Worm (Caenorhabditis elegans): ENCODE data around the gene C56G2.15.

Gene C56G2.15

DNA sequence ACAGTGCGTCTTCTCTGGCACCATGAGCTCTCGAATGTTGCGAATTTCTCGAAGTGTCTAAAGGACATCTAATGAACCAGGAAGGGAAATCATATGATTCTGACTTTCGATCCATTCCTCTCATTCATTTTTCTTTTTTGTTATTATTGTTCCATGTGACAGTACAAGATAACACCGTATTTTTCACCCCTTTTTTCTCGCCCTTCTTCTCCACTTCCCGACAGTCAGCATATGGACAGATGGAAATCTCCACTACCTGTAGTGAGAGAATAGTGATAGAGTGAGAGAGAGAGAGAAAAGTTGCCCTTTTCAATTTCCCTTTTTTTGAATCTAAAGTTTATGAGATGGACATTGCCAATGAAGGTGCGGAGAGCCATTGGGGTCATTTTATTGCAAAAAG, 6.9 kb downstream of the C56G2.15 start:
- TF ChIP-seq sma-3 (GFP tag; optimal IDR thresholded peaks at IDR 0.05) (peak; percentile 16), nhr-25 (tag; optimal IDR thresholded peaks at IDR 0.05) (peak; percentile 42), egl-27 (tag; optimal IDR thresholded peaks at IDR 0.05) (peak; percentile 24), peb-1 (tag; optimal IDR thresholded peaks at IDR 0.05) (no peak), elt-3 (tag; optimal IDR thresholded peaks at IDR 0.05) (no peak), fos-1 (tag; optimal IDR thresholded peaks at IDR 0.05) (no peak), aly-2 (tag; optimal IDR thresholded peaks at IDR 0.05) (no peak), mdl-1 (tag; optimal IDR thresholded peaks at IDR 0.05) (peak in 1 of 2 experiments; percentile 24), unc-62 (GFP tag; optimal IDR thresholded peaks at IDR 0.05) (no peak), sma-9 (GFP tag; optimal IDR thresholded peaks at IDR 0.05) (peak; percentile 73), sma-9 (tag; optimal IDR thresholded peaks at IDR 0.05) (no peak), nhr-21 (tag; optimal IDR thresholded peaks at IDR 0.05) (peak; percentile 41), nhr-129 (tag; optimal IDR thresholded peaks at IDR 0.05) (peak; percentile 73), blmp-1 (tag; optimal IDR thresholded peaks at IDR 0.05; ENCODE audit: insufficient read depth) (peak; percentile 89), lsy-2 (tag; optimal IDR thresholded peaks at IDR 0.05) (peak in 1 of 2 experiments; percentile 35)

DNA sequence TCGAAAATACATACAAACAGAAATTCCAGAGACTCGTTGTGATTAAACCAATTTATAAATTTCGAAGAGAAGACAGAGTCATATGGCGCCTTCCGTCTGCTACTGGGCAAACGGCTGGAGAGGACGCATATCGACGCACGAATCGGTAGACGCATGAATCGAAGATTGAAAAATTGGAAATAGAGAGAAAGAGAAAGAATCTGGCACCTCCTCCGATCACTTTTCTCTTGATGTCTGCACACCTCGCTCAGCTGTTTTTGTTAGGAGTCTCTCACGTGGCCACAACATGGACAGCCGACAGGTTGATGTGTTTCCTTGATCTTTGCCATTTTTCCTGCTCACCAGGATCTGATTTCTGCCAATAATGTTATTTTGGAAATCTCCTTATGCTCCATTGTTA, 7.6 kb downstream of the C56G2.15 start:
- TF ChIP-seq crh-2 (tag; optimal IDR thresholded peaks at IDR 0.05), result no peak
- peak; percentile 34 for TF ChIP-seq nhr-25 (tag; optimal IDR thresholded peaks at IDR 0.05)
- TF ChIP-seq sem-4 (tag; optimal IDR thresholded peaks at IDR 0.05), result peak; percentile 50
- TF ChIP-seq mbf-1 (tag; optimal IDR thresholded peaks at IDR 0.05), result no peak
- TF ChIP-seq lsy-2 (tag; optimal IDR thresholded peaks at IDR 0.05), result peak in 1 of 2 experiments; percentile 23
- TF ChIP-seq skn-1 (tag; optimal IDR thresholded peaks at IDR 0.05), result no peak
- no peak for TF ChIP-seq nhr-23 (tag; optimal IDR thresholded peaks at IDR 0.05)
- no peak for TF ChIP-seq egl-27 (tag; optimal IDR thresholded peaks at IDR 0.05)
- TF ChIP-seq lin-11 (tag; optimal IDR thresholded peaks at IDR 0.05), result no peak
- peak; percentile 8 for TF ChIP-seq mab-5 (tag; optimal IDR thresholded peaks at IDR 0.05)
- no peak for TF ChIP-seq peb-1 (tag; optimal IDR thresholded peaks at IDR 0.05)
- no peak for TF ChIP-seq ceh-16 (tag; optimal IDR thresholded peaks at IDR 0.05)
- no peak for TF ChIP-seq nhr-12 (tag; optimal IDR thresholded peaks at IDR 0.05)
- no peak for TF ChIP-seq nhr-77 (tag; optimal IDR thresholded peaks at IDR 0.05)
- no peak for TF ChIP-seq R02D3.7 (tag; optimal IDR thresholded peaks at IDR 0.05)
- no peak for TF ChIP-seq ama-1 (optimal IDR thresholded peaks at IDR 0.05)
- no peak for TF ChIP-seq ceh-82 (tag; optimal IDR thresholded peaks at IDR 0.05)
- TF ChIP-seq sma-3 (GFP tag; optimal IDR thresholded peaks at IDR 0.05), result no peak
- no peak for TF ChIP-seq snpc-4 (tag; optimal IDR thresholded peaks at IDR 0.05)
- peak; percentile 30 for TF ChIP-seq F13H6.1 (tag; optimal IDR thresholded peaks at IDR 0.05)
- TF ChIP-seq ztf-1 (GFP tag; conservative IDR thresholded peaks at IDR 0.05), result no peak
- TF ChIP-seq gmeb-1 (tag; optimal IDR thresholded peaks at IDR 0.05), result no peak
- no peak for TF ChIP-seq ztf-11 (tag; optimal IDR thresholded peaks at IDR 0.05)
- TF ChIP-seq unc-62 (GFP tag; optimal IDR thresholded peaks at IDR 0.05), result no peak
- no peak for TF ChIP-seq elt-1 (tag; optimal IDR thresholded peaks at IDR 0.05)
- peak; percentile 31 for TF ChIP-seq blmp-1 (tag; optimal IDR thresholded peaks at IDR 0.05; ENCODE audit: insufficient read depth)
- peak in 1 of 2 experiments; percentile 1 for TF ChIP-seq mdl-1 (tag; optimal IDR thresholded peaks at IDR 0.05)
- no peak for TF ChIP-seq ZK546.5 (tag; optimal IDR thresholded peaks at IDR 0.05)
- TF ChIP-seq elt-3 (tag; optimal IDR thresholded peaks at IDR 0.05), result no peak
- no peak for TF ChIP-seq nhr-21 (tag; optimal IDR thresholded peaks at IDR 0.05)
- peak; percentile 74 for TF ChIP-seq nhr-129 (tag; optimal IDR thresholded peaks at IDR 0.05)
- no peak for TF ChIP-seq nhr-10 (tag; optimal IDR thresholded peaks at IDR 0.05)
- no peak for TF ChIP-seq nhr-237 (tag; optimal IDR thresholded peaks at IDR 0.05)
- TF ChIP-seq dmd-4 (tag; optimal IDR thresholded peaks at IDR 0.05), result no peak
- no peak for TF ChIP-seq Y55F3AM.14 (GFP tag; optimal IDR thresholded peaks at IDR 0.05)
- TF ChIP-seq lin-13 (GFP tag; optimal IDR thresholded peaks at IDR 0.05), result no peak
- TF ChIP-seq nhr-11 (tag; optimal IDR thresholded peaks at IDR 0.05), result no peak
- TF ChIP-seq unc-55 (GFP tag; optimal IDR thresholded peaks at IDR 0.05), result no peak
- TF ChIP-seq alr-1 (tag; optimal IDR thresholded peaks at IDR 0.05), result no peak
- no peak for TF ChIP-seq ztf-4 (tag; optimal IDR thresholded peaks at IDR 0.05)
- peak; percentile 83 for TF ChIP-seq sma-9 (GFP tag; optimal IDR thresholded peaks at IDR 0.05)
- no peak for TF ChIP-seq sma-9 (tag; optimal IDR thresholded peaks at IDR 0.05)
- TF ChIP-seq nhr-6 (tag; optimal IDR thresholded peaks at IDR 0.05), result no peak
- TF ChIP-seq aly-2 (tag; optimal IDR thresholded peaks at IDR 0.05), result no peak
- no peak for TF ChIP-seq lin-39 (tag; optimal IDR thresholded peaks at IDR 0.05)
- peak; percentile 47 for TF ChIP-seq C34F6.9 (tag; optimal IDR thresholded peaks at IDR 0.05)
- TF ChIP-seq fos-1 (tag; optimal IDR thresholded peaks at IDR 0.05), result no peak
- TF ChIP-seq zag-1 (tag; optimal IDR thresholded peaks at IDR 0.05), result no peak
- no peak for TF ChIP-seq unc-39 (tag; optimal IDR thresholded peaks at IDR 0.05)
